Worm (Caenorhabditis elegans) whole organism, dauer: ENCODE results near the gene agr-1.

Experiments used
- unc-62 ChIP-seq: sonication (generic microtip); optimal IDR thresholded peaks from 2 replicates; lab custom pipeline; 2017; ENCODE audit warnings: missing biosample characterization, missing genetic modification reagents, missing genetic modification characterization

Gene agr-1

DNA sequence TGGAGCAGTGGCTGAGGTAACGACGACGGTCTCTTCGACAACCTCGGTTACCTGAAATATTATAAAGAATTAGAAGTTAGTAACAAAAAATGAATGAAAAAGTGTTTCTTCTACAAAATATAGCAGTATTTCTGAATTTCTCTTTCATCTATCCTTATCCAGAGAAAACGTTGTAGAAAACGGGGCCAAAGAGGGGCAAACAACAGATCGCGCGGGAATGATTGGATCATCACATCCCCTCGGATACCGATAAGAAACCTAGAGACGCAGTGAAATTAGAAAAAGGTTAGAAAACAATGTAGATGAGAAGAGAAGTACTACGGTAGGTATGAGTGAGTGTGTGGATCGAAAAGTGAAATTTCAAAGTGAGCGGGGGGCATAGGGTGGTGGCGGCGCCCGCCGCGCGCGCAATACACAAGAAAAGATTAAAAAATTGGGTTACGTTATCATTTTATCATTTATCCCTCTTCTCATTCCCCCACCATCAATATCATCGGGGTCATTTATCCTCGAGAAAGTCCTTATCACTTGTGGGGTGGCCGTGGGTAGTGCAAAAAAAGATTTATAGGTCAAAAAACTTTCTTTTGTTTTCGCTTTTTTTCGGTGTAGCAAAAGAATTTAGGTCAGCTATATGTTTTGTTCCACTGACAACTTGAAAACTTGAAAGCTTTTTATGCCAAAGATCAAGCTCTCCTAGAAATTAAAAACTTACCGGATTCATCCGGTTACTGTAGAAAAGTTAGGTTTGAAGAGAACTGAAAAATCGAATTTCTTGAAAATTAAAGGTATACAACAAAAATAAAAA lies 62.6 kb downstream of the agr-1 start, which contains the start of the genes dpy-10 and T14B4.19:
TSS of gene dpy-10 (minus strand) at position 51 of the 805 bp plus-strand sequence.
TSS of gene T14B4.19 (minus strand) at position 755 of the 805 bp plus-strand sequence.
- no peak for TF ChIP-seq unc-62 (GFP tag; lab: Kevin White, UChicago)
